Worm (Caenorhabditis elegans) whole organism, L2 larva: ENCODE results near the gene tag-266.

ENCODE experiments used
- C34F6.9 ChIP-seq: fragments of 150-350 bp; optimal IDR thresholded peaks from 2 replicates; lab custom pipeline; 2014; ENCODE audit warnings: missing biosample characterization, missing genetic modification characterization
- F13H6.1 ChIP-seq: sonication (generic microtip); optimal IDR thresholded peaks from 2 replicates; lab custom pipeline; 2016; ENCODE audit warnings: missing genetic modification characterization, missing compliant biosample characterization
- Y55F3AM.14 ChIP-seq: fragments of 200-800 bp; sonication (Bioruptor generic); optimal IDR thresholded peaks from 2 replicates; lab custom pipeline; 2018; ENCODE audit warnings: mild to moderate bottlenecking, missing genetic modification characterization, missing compliant biosample characterization
- alr-1 ChIP-seq: fragments of 150-350 bp; optimal IDR thresholded peaks from 2 replicates; lab custom pipeline; 2014; ENCODE audit warnings: missing biosample characterization, missing genetic modification characterization
- aly-2 ChIP-seq: fragments of 150-350 bp; optimal IDR thresholded peaks from 2 replicates; lab custom pipeline; 2014; ENCODE audit warnings: missing biosample characterization, missing genetic modification characterization
- crh-2 ChIP-seq: sonication (generic microtip); optimal IDR thresholded peaks from 2 replicates; lab custom pipeline; 2017; ENCODE audit warnings: missing biosample characterization, missing genetic modification characterization
- egl-27 ChIP-seq: sonication (generic microtip); optimal IDR thresholded peaks from 3 replicates; lab custom pipeline; 2017; ENCODE audit warnings: missing biosample characterization, missing genetic modification reagents, missing genetic modification characterization
- fos-1 ChIP-seq: fragments of 150-350 bp; optimal IDR thresholded peaks from 2 replicates; lab custom pipeline; 2014; ENCODE audit warnings: missing biosample characterization, missing genetic modification characterization
- gmeb-1 ChIP-seq: fragments of 150-350 bp; optimal IDR thresholded peaks from 2 replicates; lab custom pipeline; 2014; ENCODE audit warnings: missing biosample characterization, missing genetic modification characterization
- lin-11 ChIP-seq: fragments of 150-350 bp; sonication (generic microtip); optimal IDR thresholded peaks from 2 replicates; lab custom pipeline; 2014; ENCODE audit warnings: missing biosample characterization, missing genetic modification characterization, inconsistent platforms, mixed read lengths
- lsy-2 ChIP-seq, 2 experiments: fragments of 150-350 bp in 1 of 2; sonication (generic microtip) in 1 of 2; optimal IDR thresholded peaks; 2 replicates each; lab custom pipeline; 2014 to 2017; ENCODE audit warnings: missing biosample characterization in 2 of 2, missing genetic modification characterization in 2 of 2
- mab-5 ChIP-seq: fragments of 150-350 bp; optimal IDR thresholded peaks from 2 replicates; lab custom pipeline; 2014; ENCODE audit warnings: missing biosample characterization, missing genetic modification characterization
- mdl-1 ChIP-seq, 2 experiments: fragments of 150-350 bp in 1 of 2; sonication (generic microtip) in 1 of 2; optimal IDR thresholded peaks; 2 replicates each; lab custom pipeline; 2017; ENCODE audit warnings: missing biosample characterization in 2 of 2, missing genetic modification characterization in 2 of 2
- nhr-11 ChIP-seq: fragments of 150-350 bp; optimal IDR thresholded peaks from 2 replicates; lab custom pipeline; 2014; ENCODE audit warnings: missing biosample characterization, missing genetic modification characterization
- nhr-129 ChIP-seq: fragments of 150-350 bp; optimal IDR thresholded peaks from 2 replicates; lab custom pipeline; 2014; ENCODE audit warnings: missing biosample characterization, missing genetic modification characterization
- nhr-21 ChIP-seq: fragments of 150-350 bp; optimal IDR thresholded peaks from 2 replicates; lab custom pipeline; 2014; ENCODE audit warnings: missing biosample characterization, missing genetic modification characterization
- nhr-25 ChIP-seq: fragments of 150-350 bp; sonication (generic microtip); optimal IDR thresholded peaks from 3 replicates; lab custom pipeline; 2014; ENCODE audit warnings: missing biosample characterization, missing genetic modification characterization
- nhr-77 ChIP-seq: fragments of 150-350 bp; optimal IDR thresholded peaks from 2 replicates; lab custom pipeline; 2014; ENCODE audit warnings: missing biosample characterization, missing genetic modification characterization
- sem-4 ChIP-seq: fragments of 150-350 bp; optimal IDR thresholded peaks from 2 replicates; lab custom pipeline; 2014; ENCODE audit warnings: missing biosample characterization, missing genetic modification reagents, missing genetic modification characterization
- sma-9 ChIP-seq, 2 experiments: fragments of 150-350 bp in 1 of 2; sonication (generic microtip) in 1 of 2; optimal IDR thresholded peaks; 2 replicates each; lab custom pipeline; 2014 to 2016; ENCODE audit warnings: missing genetic modification characterization in 2 of 2, mild to moderate bottlenecking in 1 of 2, missing biosample characterization in 1 of 2, missing compliant biosample characterization in 1 of 2, missing genetic modification reagents in 1 of 2, moderate library complexity in 1 of 2
- unc-39 ChIP-seq: fragments of 150-350 bp; optimal IDR thresholded peaks from 2 replicates; lab custom pipeline; 2014; ENCODE audit warnings: missing biosample characterization, missing genetic modification characterization
- unc-55 ChIP-seq: fragments of 150-350 bp; sonication (generic microtip); optimal IDR thresholded peaks from 3 replicates; lab custom pipeline; 2014; ENCODE audit warnings: missing biosample characterization, missing genetic modification reagents, missing genetic modification characterization
- zag-1 ChIP-seq: fragments of 150-350 bp; optimal IDR thresholded peaks from 2 replicates; lab custom pipeline; 2014; ENCODE audit warnings: missing biosample characterization, missing genetic modification characterization
- ztf-4 ChIP-seq: fragments of 150-350 bp; optimal IDR thresholded peaks from 2 replicates; lab custom pipeline; 2014; ENCODE audit warnings: missing biosample characterization, missing genetic modification characterization

tag-266 gene

DNA sequence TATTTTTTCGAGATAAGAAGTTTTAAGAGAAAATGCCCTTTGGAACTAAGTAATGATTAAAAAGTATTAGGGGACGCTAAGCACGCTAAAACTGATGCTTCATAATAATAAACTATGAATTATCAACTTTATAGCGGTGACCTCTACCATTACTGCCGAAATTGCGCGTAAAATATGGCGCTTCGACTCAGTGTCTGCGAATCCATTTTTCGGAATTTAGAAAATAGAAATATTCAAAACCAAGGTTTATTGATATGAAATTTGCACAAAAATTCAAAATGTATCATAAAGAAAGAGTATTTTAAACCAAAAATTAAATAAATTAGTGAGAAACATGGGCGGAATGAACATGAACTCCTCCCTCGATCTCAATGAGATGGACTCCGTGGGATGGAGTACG is 40.7 kb downstream of the tag-266 start:
- no peak for TF ChIP-seq crh-2
- peak; percentile 9 for TF ChIP-seq gmeb-1 (tag; lab: Kevin White, UChicago)

DNA sequence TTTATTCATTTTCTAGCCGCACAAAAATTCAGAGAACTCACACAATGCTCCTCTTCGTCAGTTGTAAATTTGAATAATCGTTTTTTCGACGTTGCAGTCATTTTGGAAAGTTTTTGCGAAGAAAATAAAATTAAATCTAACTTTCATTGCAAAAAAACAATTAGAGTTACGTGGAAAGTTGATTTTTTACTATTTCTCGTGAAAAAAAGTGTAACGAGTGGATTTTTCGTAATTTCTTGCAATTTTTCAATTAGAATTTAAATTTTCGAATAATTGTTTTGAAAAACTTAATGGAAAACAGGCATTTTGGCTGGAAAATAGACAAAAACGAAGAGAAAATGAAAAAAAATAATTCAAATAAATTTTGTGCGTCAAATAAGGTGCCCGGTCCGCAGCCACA is 41.3 kb downstream of the tag-266 start, which contains the start of gene Y55B1AR.2:
Gene Y55B1AR.2 (minus strand): TSS at position 101 of the 400 bp plus-strand sequence.
- TF ChIP-seq ztf-4 (no peak), mdl-1 (tag; optimal IDR thresholded peaks at IDR 0.05; lab: Kevin White, UChicago) (no peak), sem-4 (tag; lab: Kevin White, UChicago) (no peak), unc-39 (tag; lab: Kevin White, UChicago) (no peak), alr-1 (tag; lab: Kevin White, UChicago) (no peak)

DNA sequence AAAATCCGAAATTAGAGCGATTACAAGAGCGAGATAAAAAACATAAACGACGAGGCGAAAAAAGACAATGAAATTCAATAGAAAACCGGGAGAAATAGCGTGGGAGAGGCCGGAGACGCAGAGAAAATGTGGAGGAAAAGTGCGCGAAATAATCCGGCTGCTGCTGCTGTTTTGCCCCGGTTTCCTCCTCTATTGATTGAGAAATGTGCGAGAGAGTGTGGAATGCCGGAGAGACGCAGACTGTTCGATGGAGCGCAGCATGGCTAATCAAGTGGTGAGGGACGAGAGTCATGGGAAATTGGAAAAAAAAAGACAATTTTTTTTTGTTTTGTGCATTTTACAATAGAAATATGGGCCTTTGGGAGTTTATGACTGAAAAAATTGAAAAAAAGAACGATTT is 41.9 kb downstream of the tag-266 start:
- TF ChIP-seq sma-9 (GFP tag; optimal IDR thresholded peaks at IDR 0.05; lab: Kevin White, UChicago) (peak; percentile 38), sma-9 (tag; optimal IDR thresholded peaks at IDR 0.05; lab: Kevin White, UChicago) (no peak), mdl-1 (tag; optimal IDR thresholded peaks at IDR 0.05; lab: Kevin White, UChicago) (peak; percentile 38 to 55), C34F6.9 (tag; lab: Kevin White, UChicago) (peak; percentile 82), lin-11 (tag; lab: Kevin White, UChicago) (peak; percentile 17), nhr-129 (tag; lab: Kevin White, UChicago) (peak; percentile 64), ztf-4 (no peak), sem-4 (tag; lab: Kevin White, UChicago) (peak; percentile 54), nhr-25 (tag; lab: Kevin White, UChicago) (peak; percentile 7), aly-2 (tag; lab: Kevin White, UChicago) (no peak), nhr-11 (tag; lab: Kevin White, UChicago) (no peak), crh-2 (peak; percentile 46), zag-1 (tag; lab: Kevin White, UChicago) (peak; percentile 46), fos-1 (tag; lab: Kevin White, UChicago) (peak; percentile 60), F13H6.1 (tag; lab: Kevin White, UChicago) (peak; percentile 61), unc-55 (GFP tag; lab: Kevin White, UChicago) (peak; percentile 75), mab-5 (tag; lab: Kevin White, UChicago) (peak; percentile 24), nhr-77 (tag; lab: Kevin White, UChicago) (no peak), lsy-2 (tag; optimal IDR thresholded peaks at IDR 0.05; lab: Kevin White, UChicago) (peak; percentile 5 to 66), nhr-21 (tag; lab: Kevin White, UChicago) (no peak), egl-27 (tag; lab: Kevin White, UChicago) (peak; percentile 25)

DNA sequence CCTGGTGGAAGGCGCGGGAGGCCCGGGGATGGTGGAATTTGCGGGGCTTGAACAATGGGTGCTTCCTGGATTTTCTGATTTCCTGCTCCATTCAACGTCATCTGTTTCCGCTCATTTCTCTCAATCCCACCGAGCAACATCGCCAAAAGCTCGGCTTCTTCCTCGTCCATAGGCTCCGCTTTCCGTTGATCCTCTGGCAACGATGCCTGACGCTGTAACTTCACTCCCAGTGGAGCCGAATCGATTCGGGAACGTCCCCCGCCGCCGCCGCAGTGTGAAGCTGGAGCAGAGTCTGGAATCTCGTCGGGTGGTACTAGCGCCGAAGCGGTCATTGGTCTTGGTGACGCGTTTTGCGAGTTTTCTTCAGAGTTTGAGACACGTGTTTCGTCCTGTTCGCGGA is 44.6 kb downstream of the tag-266 start:
- TF ChIP-seq zag-1 (tag; lab: Kevin White, UChicago) (no peak), Y55F3AM.14 (peak; percentile 7)
- TF ChIP-seq, all 48 proteins: peak for 1
